Worm (Caenorhabditis elegans): ENCODE data around the gene fbxa-134.

fbxa-134 gene

ce11 chrV:17352827-17353373, at the start of gene fbxa-134, which contains the start of gene F47H4.2 (continued):
- TF ChIP-seq lsy-2 (tag; optimal IDR thresholded peaks at IDR 0.05) (no peak), Y5F2A.4 (GFP tag; optimal IDR thresholded peaks at IDR 0.05) (no peak), mdl-1 (tag; optimal IDR thresholded peaks at IDR 0.05) (no peak), fkh-10 (GFP tag; optimal IDR thresholded peaks at IDR 0.05) (no peak), snpc-4 (tag; optimal IDR thresholded peaks at IDR 0.05) (no peak), F44E2.7 (GFP tag; IDR thresholded peaks at IDR 0.05) (no peak), egl-43 (GFP tag; IDR thresholded peaks at IDR 0.05) (no peak), set-16 (GFP tag; IDR thresholded peaks at IDR 0.05) (no peak), Y48G9A.11 (GFP tag; IDR thresholded peaks at IDR 0.05) (no peak)

ce11 chrV:17395374-17395773, 42.7 kb upstream of the fbxa-134 start, which contains the start of gene srh-120:
Gene srh-120 (plus strand): TSS chrV:17395674.
- TF ChIP-seq lin-13 (GFP tag; optimal IDR thresholded peaks at IDR 0.05) (no peak), aha-1 (tag) (peak; percentile 6)

- TF ChIP-seq pha-4 (GFP tag; IDR thresholded peaks at IDR 0.05) (no peak), pha-4 (tag; optimal IDR thresholded peaks at IDR 0.05) (no peak), F10B5.3 (tag; optimal IDR thresholded peaks at IDR 0.05) (no peak), ctbp-1 (GFP tag; IDR thresholded peaks at IDR 0.05) (no peak), ama-1 (optimal IDR thresholded peaks at IDR 0.05) (no peak), dmd-6 (GFP tag; IDR thresholded peaks at IDR 0.05) (no peak), pqm-1 (tag; optimal IDR thresholded peaks at IDR 0.05) (no peak), hlh-30 (tag; optimal IDR thresholded peaks at IDR 0.05; ENCODE audit: insufficient read depth) (no peak), daf-19 (GFP tag; conservative IDR thresholded peaks at IDR 0.05) (no peak), egl-43 (GFP tag; IDR thresholded peaks at IDR 0.05) (no peak), nhr-25 (tag; optimal IDR thresholded peaks at IDR 0.05; ENCODE audit: borderline replicate concordance, insufficient read depth) (no peak), dmd-8 (GFP tag; IDR thresholded peaks at IDR 0.05) (no peak), nhr-41 (GFP tag; IDR thresholded peaks at IDR 0.05) (no peak), hif-1 (tag; optimal IDR thresholded peaks at IDR 0.05) (no peak), nhr-102 (tag; optimal IDR thresholded peaks at IDR 0.05) (no peak), ceh-44 (GFP tag; IDR thresholded peaks at IDR 0.05) (no peak), T26A8.4 (GFP tag; IDR thresholded peaks at IDR 0.05) (no peak), lin-1 (GFP tag; IDR thresholded peaks at IDR 0.05) (no peak), F37D6.2 (tag; optimal IDR thresholded peaks at IDR 0.05) (no peak), zip-2 (tag; optimal IDR thresholded peaks at IDR 0.05) (no peak)
Measured at ce11 chrV:17379932-17380331, 27.3 kb upstream of the fbxa-134 start, which contains the start of gene Y20C6A.4. Gene Y20C6A.4 (plus strand): TSS chrV:17380232.

- TF ChIP-seq ztf-7 (tag; optimal IDR thresholded peaks at IDR 0.05) (no peak), set-16 (GFP tag; IDR thresholded peaks at IDR 0.05) (peak; percentile 94), ceh-28 (tag; optimal IDR thresholded peaks at IDR 0.05) (no peak), mep-1 (tag; optimal IDR thresholded peaks at IDR 0.05) (no peak), mxl-2 (GFP tag; conservative IDR thresholded peaks at IDR 0.05) (no peak), ceh-44 (GFP tag; IDR thresholded peaks at IDR 0.05) (no peak), D1046.2 (GFP tag; IDR thresholded peaks at IDR 0.05) (no peak), nhr-41 (GFP tag; IDR thresholded peaks at IDR 0.05) (no peak)
Measured at ce11 chrV:17377140-17377539, 24.5 kb upstream of the fbxa-134 start, which contains the start of gene fbxb-7. Gene fbxb-7 (plus strand): TSS chrV:17377406.

ce11 chrV:17376639-17377038, 24.0 kb upstream of the fbxa-134 start, which contains the start of gene Y20C6A.1:
Gene Y20C6A.1 (minus strand): TSS chrV:17376745.
- TF ChIP-seq saeg-2 (GFP tag; IDR thresholded peaks at IDR 0.05) (no peak), dve-1 (tag; optimal IDR thresholded peaks at IDR 0.05; ENCODE audit: insufficient read depth) (peak; percentile 46), pqm-1 (tag; optimal IDR thresholded peaks at IDR 0.05) (peak; percentile 46), hlh-30 (tag; optimal IDR thresholded peaks at IDR 0.05; ENCODE audit: insufficient read depth) (no peak), ceh-82 (tag; optimal IDR thresholded peaks at IDR 0.05) (no peak), fkh-10 (GFP tag; optimal IDR thresholded peaks at IDR 0.05) (no peak), nhr-237 (tag; optimal IDR thresholded peaks at IDR 0.05) (no peak), zip-2 (tag; optimal IDR thresholded peaks at IDR 0.05) (no peak), nhr-77 (tag; optimal IDR thresholded peaks at IDR 0.05) (no peak), D1046.2 (GFP tag; IDR thresholded peaks at IDR 0.05) (no peak), R02D3.7 (tag; optimal IDR thresholded peaks at IDR 0.05) (no peak), hmg-1.1 (GFP tag; IDR thresholded peaks at IDR 0.05) (no peak), mdl-1 (tag; optimal IDR thresholded peaks at IDR 0.05) (no peak), tra-1 (GFP tag; IDR thresholded peaks at IDR 0.05) (no peak), lin-1 (GFP tag; IDR thresholded peaks at IDR 0.05) (no peak), snpc-4 (tag; optimal IDR thresholded peaks at IDR 0.05) (no peak), daf-16 (GFP tag; optimal IDR thresholded peaks at IDR 0.05) (no peak), daf-16 (tag; optimal IDR thresholded peaks at IDR 0.05) (peak; percentile 90)

All from whole organism, L4 larva.